Worm (Caenorhabditis elegans) whole organism, late embryonic: ENCODE results near the gene Y22D7AL.11.

Experiments used
- ceh-30 ChIP-seq: fragments of 150-350 bp; optimal IDR thresholded peaks from 2 replicates; lab custom pipeline; 2014; ENCODE audit warnings: missing biosample characterization, missing genetic modification characterization
- nfya-1 ChIP-seq: sonication (generic microtip); optimal IDR thresholded peaks from 2 replicates; lab custom pipeline; 2017; ENCODE audit warnings: missing genetic modification characterization, mild to moderate bottlenecking, missing compliant biosample characterization, antibody characterized with exemption, moderate library complexity
- nhr-11 ChIP-seq: fragments of 150-350 bp; optimal IDR thresholded peaks from 2 replicates; lab custom pipeline; 2014; ENCODE audit warnings: missing biosample characterization, missing genetic modification characterization
- pax-1 ChIP-seq: fragments of 150-350 bp; optimal IDR thresholded peaks from 2 replicates; lab custom pipeline; 2014; ENCODE audit warnings: missing biosample characterization, missing genetic modification characterization
- pqm-1 ChIP-seq: sonication (generic microtip); optimal IDR thresholded peaks from 2 replicates; lab custom pipeline; 2016; ENCODE audit warnings: missing genetic modification characterization, missing compliant biosample characterization

ce11 chrIII:1618312-1618711 lies 15.9 kb downstream of the Y22D7AL.11 start:
- TF ChIP-seq nfya-1 (tag; lab: Kevin White, UChicago) (no peak), nhr-11 (tag; lab: Kevin White, UChicago) (no peak), pax-1 (tag; lab: Kevin White, UChicago) (no peak), pqm-1 (no peak), ceh-30 (tag; lab: Kevin White, UChicago) (no peak)
